Fruit fly (Drosophila melanogaster) whole organism, prepupa: ENCODE results near the gene CG16826.

Experiments used
- Blimp-1 ChIP-seq: fragments of 200-800 bp; sonication (Bioruptor generic); optimal IDR thresholded peaks from 3 replicates; lab custom pipeline; 2017; ENCODE audit warnings: missing biosample characterization, missing genetic modification characterization, mild to moderate bottlenecking, moderate library complexity, missing genetic modification reagents
- CG16779 ChIP-seq: fragments of 200-800 bp; sonication (Bioruptor generic); optimal IDR thresholded peaks from 3 replicates; lab custom pipeline; 2017; ENCODE audit warnings: missing biosample characterization, mild to moderate bottlenecking, missing genetic modification characterization
- CG32006 ChIP-seq: fragments of 200-800 bp; sonication (Bioruptor generic); optimal IDR thresholded peaks from 3 replicates; lab custom pipeline; 2017; ENCODE audit warnings: missing biosample characterization, mild to moderate bottlenecking, missing genetic modification characterization
- CG34406 ChIP-seq: fragments of 200-800 bp; sonication (Bioruptor generic); optimal IDR thresholded peaks from 3 replicates; lab custom pipeline; 2016; ENCODE audit warnings: missing biosample characterization, missing genetic modification characterization
- CG7368 ChIP-seq: fragments of 200-800 bp; sonication (Bioruptor generic); optimal IDR thresholded peaks from 3 replicates; lab custom pipeline; 2016; ENCODE audit warnings: missing biosample characterization, missing genetic modification characterization
- Eip78C ChIP-seq: fragments of 200-800 bp; sonication (Bioruptor generic); peaks from one replicate; lab custom pipeline; 2016; ENCODE audit warnings: missing biosample characterization, missing genetic modification characterization
- Gug ChIP-seq: fragments of 200-800 bp; sonication (Bioruptor generic); IDR thresholded peaks from 2 replicates; pipeline ENCODE4 v1.3.6; 2022; ENCODE audit warnings: missing biosample characterization, missing genetic modification characterization
- Met ChIP-seq: fragments of 200-800 bp; sonication (Bioruptor generic); optimal IDR thresholded peaks from 3 replicates; lab custom pipeline; 2016; ENCODE audit warnings: missing biosample characterization, missing genetic modification characterization
- dsx ChIP-seq: fragments of 200-800 bp; optimal IDR thresholded peaks from 3 replicates; lab custom pipeline; 2019; ENCODE audit warnings: missing biosample characterization, mild to moderate bottlenecking, missing genetic modification characterization, moderate library complexity; ENCODE audit not compliant: poor library complexity, severe bottlenecking
- fd85E ChIP-seq: fragments of 200-800 bp; sonication (Bioruptor generic); optimal IDR thresholded peaks from 3 replicates; lab custom pipeline; 2016; ENCODE audit warnings: missing biosample characterization, missing genetic modification characterization
- net ChIP-seq: fragments of 200-800 bp; sonication (Bioruptor generic); optimal IDR thresholded peaks from 3 replicates; lab custom pipeline; 2016; ENCODE audit warnings: missing biosample characterization, missing genetic modification characterization
- pdm3 ChIP-seq: fragments of 200-800 bp; sonication (Bioruptor generic); optimal IDR thresholded peaks from 3 replicates; lab custom pipeline; 2016; ENCODE audit warnings: missing biosample characterization, missing genetic modification characterization

DNA sequence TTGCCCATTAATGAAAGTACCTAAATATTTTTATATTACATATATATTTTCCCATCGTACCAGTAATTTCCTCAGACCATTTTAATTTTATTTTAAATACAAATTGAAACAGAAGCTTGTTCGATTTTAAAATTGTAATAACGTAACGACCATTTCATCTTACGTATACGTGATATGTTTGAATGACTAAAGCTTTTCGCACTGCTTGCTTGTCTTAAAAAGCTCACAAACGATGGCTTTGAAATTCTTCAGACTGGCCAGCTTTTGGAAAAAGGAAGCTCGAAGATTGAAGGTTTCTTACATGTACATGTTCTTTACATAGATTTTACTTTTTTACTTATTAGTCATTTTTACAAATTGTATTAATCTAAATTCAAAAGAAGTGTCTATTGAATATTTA lies 14.8 kb upstream of the CG16826 start:
- TF ChIP-seq CG7368 (no peak), net (GFP tag; lab: Kevin White, UChicago) (no peak), CG16779 (no peak), Met (GFP tag; lab: Kevin White, UChicago) (no peak), pdm3 (GFP tag; lab: Kevin White, UChicago) (no peak), Eip78C (no peak), fd85E (GFP tag; lab: Kevin White, UChicago) (no peak), CG34406 (GFP tag; lab: Kevin White, UChicago) (no peak), Gug (GFP tag; lab: Robert Waterston, UW) (no peak), CG32006 (GFP tag; lab: Kevin White, UChicago) (no peak), Blimp-1 (GFP tag; lab: Kevin White, UChicago) (no peak), dsx (no peak)
